Fruit fly (Drosophila melanogaster): Measurements from ENCODE around the gene Ggamma30A.

The Ggamma30A gene

DNA sequence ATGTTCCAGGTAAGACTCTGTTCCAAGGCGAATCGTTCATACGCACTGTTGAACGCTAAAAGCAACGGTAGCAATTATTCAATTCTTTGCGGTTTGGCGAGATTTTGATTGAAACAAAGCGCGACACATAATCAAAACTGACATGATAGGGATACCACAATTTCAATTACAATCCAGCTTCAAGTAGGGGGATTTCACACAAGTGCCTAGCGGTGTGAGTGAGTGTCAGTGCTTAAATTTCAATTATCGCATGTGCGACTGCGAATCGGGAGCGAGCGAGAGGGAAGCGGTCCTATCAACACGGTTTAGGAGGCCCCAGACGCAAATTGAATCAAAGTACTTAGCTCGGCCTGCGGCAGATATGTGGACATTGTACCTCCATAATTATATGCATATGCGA, 82.5 kb downstream of the Ggamma30A start:
- TF ChIP-seq EcR (GFP tag; optimal IDR thresholded peaks at IDR 0.05) (no peak), CG8478 (optimal IDR thresholded peaks at IDR 0.05) (no peak), pan (optimal IDR thresholded peaks at IDR 0.05) (no peak), Dll (optimal IDR thresholded peaks at IDR 0.05) (no peak), psq (optimal IDR thresholded peaks at IDR 0.05) (no peak)

DNA sequence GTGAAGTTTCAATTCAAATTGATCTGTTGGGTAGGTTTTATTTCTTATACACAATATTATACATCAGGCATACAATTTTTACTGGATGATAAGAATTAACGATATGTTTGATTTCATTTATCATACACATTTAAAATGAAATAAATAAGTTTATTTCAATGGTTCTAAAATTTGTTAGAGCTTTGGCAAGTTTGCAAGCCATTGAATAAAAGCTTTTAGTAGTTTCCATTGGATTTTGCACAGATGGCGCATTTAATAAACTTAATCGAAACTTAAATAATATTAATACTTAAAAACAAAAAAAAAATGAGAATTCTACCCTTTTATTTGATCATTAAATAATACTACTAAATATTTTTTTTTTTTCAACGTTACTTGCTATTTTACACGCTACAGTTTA, 85.6 kb downstream of the Ggamma30A start:
- no peak for TF ChIP-seq usp (GFP tag; optimal IDR thresholded peaks at IDR 0.05)
- TF ChIP-seq EcR (GFP tag; optimal IDR thresholded peaks at IDR 0.05) = no peak
- TF ChIP-seq CG8478 (optimal IDR thresholded peaks at IDR 0.05) = no peak
- no peak for TF ChIP-seq psq (optimal IDR thresholded peaks at IDR 0.05)
- no peak for TF ChIP-seq Dll (optimal IDR thresholded peaks at IDR 0.05)
- no peak for TF ChIP-seq pan (optimal IDR thresholded peaks at IDR 0.05)

DNA sequence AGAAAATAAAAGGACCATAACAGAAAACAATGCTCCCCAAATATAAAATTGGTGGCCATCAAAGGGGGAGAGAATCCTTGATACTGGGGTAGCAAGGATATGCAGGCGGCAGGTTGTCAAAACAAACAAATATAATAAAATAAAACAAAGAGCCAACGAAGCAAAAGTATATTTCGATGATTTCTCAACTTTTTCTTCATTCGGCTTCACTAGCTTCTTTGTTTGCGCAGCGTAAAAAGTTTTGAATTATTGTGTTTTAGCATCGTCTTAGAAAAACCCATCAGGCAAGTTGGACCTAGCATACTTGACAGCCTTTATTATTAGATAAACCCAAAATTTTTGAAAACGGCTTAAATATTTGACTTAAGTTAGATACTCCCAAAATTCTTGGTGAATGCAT, 86.2 kb downstream of the Ggamma30A start, which contains the start of gene CG3748:
Gene CG3748, plus strand, starts transcription at position 301 of the 400 bp plus-strand sequence.
- no peak for TF ChIP-seq EcR (GFP tag; optimal IDR thresholded peaks at IDR 0.05)
- no peak for TF ChIP-seq pan (optimal IDR thresholded peaks at IDR 0.05)
- no peak for TF ChIP-seq psq (optimal IDR thresholded peaks at IDR 0.05)
- TF ChIP-seq usp (GFP tag; optimal IDR thresholded peaks at IDR 0.05) = no peak
- no peak for TF ChIP-seq CG8478 (optimal IDR thresholded peaks at IDR 0.05)
- no peak for TF ChIP-seq Dll (optimal IDR thresholded peaks at IDR 0.05)

DNA sequence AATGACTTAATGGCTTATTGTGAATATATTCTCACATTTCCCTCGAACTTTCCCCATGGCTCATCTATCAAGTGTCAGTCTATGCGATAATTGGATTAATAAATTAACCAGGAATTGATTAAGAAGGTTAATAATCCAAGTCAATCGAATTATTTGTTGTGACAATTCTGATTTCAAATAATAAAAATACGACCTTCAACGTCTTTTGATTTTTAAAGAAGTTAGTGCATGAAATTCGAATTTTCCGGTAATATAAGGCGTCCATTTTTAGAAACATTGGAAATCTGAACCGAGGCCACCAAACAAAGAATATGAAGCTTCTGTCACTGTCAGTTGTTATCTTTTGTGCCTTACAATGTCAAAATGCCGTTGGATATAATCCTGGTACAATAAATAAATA, 92.9 kb downstream of the Ggamma30A start, which contains the start of gene CG43350:
Gene CG43350, plus strand, starts transcription at position 301 of the 400 bp plus-strand sequence.
- no peak for TF ChIP-seq usp (GFP tag; optimal IDR thresholded peaks at IDR 0.05)
- TF ChIP-seq CG8478 (optimal IDR thresholded peaks at IDR 0.05) = no peak
- no peak for TF ChIP-seq psq (optimal IDR thresholded peaks at IDR 0.05)
- no peak for TF ChIP-seq Dll (optimal IDR thresholded peaks at IDR 0.05)
- no peak for TF ChIP-seq pan (optimal IDR thresholded peaks at IDR 0.05)
- TF ChIP-seq EcR (GFP tag; optimal IDR thresholded peaks at IDR 0.05) = no peak

DNA sequence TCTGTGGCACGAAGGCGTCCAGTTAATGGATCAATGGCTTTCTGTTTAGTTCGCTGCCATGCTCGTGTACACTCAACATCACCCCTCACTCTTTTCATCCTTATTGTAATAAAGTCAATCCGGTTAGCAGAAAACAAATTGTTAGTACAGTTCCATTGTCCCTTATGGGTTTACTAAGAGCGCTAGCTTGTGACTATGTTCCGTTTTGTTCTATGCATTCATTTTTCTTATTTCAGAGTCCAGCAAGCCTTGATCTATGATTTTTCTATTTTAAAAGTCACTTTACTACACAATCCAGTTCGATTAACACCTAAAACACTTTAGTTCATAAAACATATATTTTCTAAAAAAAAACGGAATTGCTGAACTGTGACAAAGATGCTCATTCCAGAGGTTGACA, 93.8 kb downstream of the Ggamma30A start, which contains the start of gene CG13110:
Gene CG13110, plus strand, starts transcription at position 301 of the 400 bp plus-strand sequence.
- TF ChIP-seq Dll (optimal IDR thresholded peaks at IDR 0.05) = no peak
- TF ChIP-seq CG8478 (optimal IDR thresholded peaks at IDR 0.05) = no peak
- TF ChIP-seq pan (optimal IDR thresholded peaks at IDR 0.05) = no peak
- no peak for TF ChIP-seq usp (GFP tag; optimal IDR thresholded peaks at IDR 0.05)
- no peak for TF ChIP-seq psq (optimal IDR thresholded peaks at IDR 0.05)
- TF ChIP-seq EcR (GFP tag; optimal IDR thresholded peaks at IDR 0.05) = no peak

Measured in whole organism.